Worm (Caenorhabditis elegans) whole organism, L4/young adult: Measurements from ENCODE around the gene nhr-103.

ENCODE experiments used
- W03F9.2 ChIP-seq: fragments of 150-350 bp; optimal IDR thresholded peaks from 2 replicates; lab custom pipeline; 2014; ENCODE audit warnings: missing biosample characterization, missing genetic modification characterization
- dao-5 ChIP-seq: sonication (generic microtip); optimal IDR thresholded peaks from 2 replicates; lab custom pipeline; 2016; ENCODE audit warnings: missing genotype, missing genetic modification characterization, moderate library complexity, missing compliant biosample characterization
- him-1 ChIP-seq: sonication (generic microtip); optimal IDR thresholded peaks from 2 replicates; lab custom pipeline; 2016; ENCODE audit warnings: missing genotype, missing genetic modification reagents, missing genetic modification characterization, missing compliant biosample characterization

nhr-103 gene

ce11 chrV:2225130-2225529, at the start of gene nhr-103:
TSS of gene nhr-103 (plus strand) at chrV:2225430.
- TF ChIP-seq W03F9.2 (tag; lab: Kevin White, UChicago) (no peak), dao-5 (tag; lab: Kevin White, UChicago) (no peak), him-1 (no peak)

ce11 chrV:2177307-2177764, 47.9 kb upstream of the nhr-103 start, which contains the start of gene srbc-17:
TSS of gene srbc-17 (plus strand) at chrV:2177714.
- TF ChIP-seq W03F9.2 (tag; lab: Kevin White, UChicago) = no peak
- no peak for TF ChIP-seq dao-5 (tag; lab: Kevin White, UChicago)
- TF ChIP-seq him-1 = no peak

- no peak for TF ChIP-seq dao-5 (tag; lab: Kevin White, UChicago)
- no peak for TF ChIP-seq W03F9.2 (tag; lab: Kevin White, UChicago)
- TF ChIP-seq him-1 = no peak
These were observed 46.0 kb upstream of the nhr-103 start, which contains the start of gene cyp-33C1 for ce11 chrV:2179214-2179613. TSS of gene cyp-33C1 (plus strand) at chrV:2179514.

ce11 chrV:2181738-2182137, 43.5 kb upstream of the nhr-103 start, which contains the start of gene srbc-16:
TSS of gene srbc-16 (plus strand) at chrV:2182038.
- TF ChIP-seq W03F9.2 (tag; lab: Kevin White, UChicago) (no peak), him-1 (no peak), dao-5 (tag; lab: Kevin White, UChicago) (no peak)

ce11 chrV:2183162-2183561, 42.1 kb upstream of the nhr-103 start, which contains the start of gene cyp-33C2:
TSS of gene cyp-33C2 (plus strand) at chrV:2183488.
- TF ChIP-seq dao-5 (tag; lab: Kevin White, UChicago) = no peak
- no peak for TF ChIP-seq him-1
- TF ChIP-seq W03F9.2 (tag; lab: Kevin White, UChicago) = no peak

ce11 chrV:2185486-2185885, 39.7 kb upstream of the nhr-103 start:
- TF ChIP-seq W03F9.2 (tag; lab: Kevin White, UChicago) (no peak), dao-5 (tag; lab: Kevin White, UChicago) (no peak), him-1 (no peak)

ce11 chrV:2187864-2188345, 37.3 kb upstream of the nhr-103 start, which contains the start of gene Y5H2B.3:
TSS of gene Y5H2B.3 (plus strand) at chrV:2188295.
- TF ChIP-seq W03F9.2 (tag; lab: Kevin White, UChicago) (no peak), dao-5 (tag; lab: Kevin White, UChicago) (no peak), him-1 (no peak)

ce11 chrV:2190383-2190782, 34.8 kb upstream of the nhr-103 start:
- TF ChIP-seq him-1 (no peak), W03F9.2 (tag; lab: Kevin White, UChicago) (no peak), dao-5 (tag; lab: Kevin White, UChicago) (no peak)

ce11 chrV:2191122-2191521, 34.1 kb upstream of the nhr-103 start, which contains the start of gene srbc-42:
TSS of gene srbc-42 (minus strand) at chrV:2191222.
- TF ChIP-seq W03F9.2 (tag; lab: Kevin White, UChicago) = no peak
- no peak for TF ChIP-seq him-1
- no peak for TF ChIP-seq dao-5 (tag; lab: Kevin White, UChicago)

- TF ChIP-seq him-1 (no peak), W03F9.2 (tag; lab: Kevin White, UChicago) (no peak), dao-5 (tag; lab: Kevin White, UChicago) (no peak)
These were observed 33.1 kb upstream of the nhr-103 start, which contains the start of gene nhr-13 for ce11 chrV:2192117-2192516. TSS of gene nhr-13 (plus strand) at chrV:2192485.

ce11 chrV:2199594-2199993, 25.6 kb upstream of the nhr-103 start:
- no peak for TF ChIP-seq W03F9.2 (tag; lab: Kevin White, UChicago)
- TF ChIP-seq him-1 = no peak

ce11 chrV:2200402-2200801, 24.8 kb upstream of the nhr-103 start:
- TF ChIP-seq dao-5 (tag; lab: Kevin White, UChicago) (no peak), W03F9.2 (tag; lab: Kevin White, UChicago) (no peak), him-1 (no peak)

ce11 chrV:2201240-2201639, 24.0 kb upstream of the nhr-103 start, which contains the start of gene cyp-32B1:
TSS of gene cyp-32B1 (minus strand) at chrV:2201415.
- TF ChIP-seq dao-5 (tag; lab: Kevin White, UChicago) (no peak), him-1 (no peak), W03F9.2 (tag; lab: Kevin White, UChicago) (no peak)

ce11 chrV:2204080-2204479, 21.1 kb upstream of the nhr-103 start, which contains the start of gene cyp-33C12:
TSS of gene cyp-33C12 (minus strand) at chrV:2204400.
- TF ChIP-seq him-1 (no peak), W03F9.2 (tag; lab: Kevin White, UChicago) (no peak), dao-5 (tag; lab: Kevin White, UChicago) (no peak)

- TF ChIP-seq dao-5 (tag; lab: Kevin White, UChicago) (no peak), W03F9.2 (tag; lab: Kevin White, UChicago) (no peak), him-1 (no peak)
These were observed 19.0 kb upstream of the nhr-103 start, which contains the start of gene srt-40 for ce11 chrV:2206181-2206580. TSS of gene srt-40 (minus strand) at chrV:2206281.
